Worm (Caenorhabditis elegans): ENCODE results near the gene W03F9.4.

- TF ChIP-seq zag-1 (tag; optimal IDR thresholded peaks at IDR 0.05), result no peak
- TF ChIP-seq lin-13 (GFP tag; optimal IDR thresholded peaks at IDR 0.05), result no peak
- no peak for TF ChIP-seq C04F5.9 (tag; optimal IDR thresholded peaks at IDR 0.05)
- no peak for TF ChIP-seq ceh-82 (tag; optimal IDR thresholded peaks at IDR 0.05)
- no peak for TF ChIP-seq nhr-77 (tag; optimal IDR thresholded peaks at IDR 0.05)
- no peak for TF ChIP-seq nhr-11 (tag; optimal IDR thresholded peaks at IDR 0.05)
- no peak for TF ChIP-seq sptf-1 (tag; optimal IDR thresholded peaks at IDR 0.05)
- no peak for TF ChIP-seq ama-1 (optimal IDR thresholded peaks at IDR 0.05)
- TF ChIP-seq lin-39 (tag; optimal IDR thresholded peaks at IDR 0.05), result no peak
These were observed 34.9 kb downstream of the W03F9.4 start for ce11 chrV:116243-116642.

Measured in whole organism, L1 larva.